Fruit fly (Drosophila melanogaster): Measurements from ENCODE around the gene CG3339.

- TF ChIP-seq insv (optimal IDR thresholded peaks at IDR 0.05) (no peak), psq (optimal IDR thresholded peaks at IDR 0.05) (no peak), Sin3A (optimal IDR thresholded peaks at IDR 0.05) (no peak), h (optimal IDR thresholded peaks at IDR 0.05) (no peak), Myc (optimal IDR thresholded peaks at IDR 0.05) (no peak)
These were observed 77.7 kb downstream of the CG3339 start for dm6 chr3R:27244412-27244741.
